Worm (Caenorhabditis elegans) whole organism, L1 larva: ENCODE measurements around the gene oac-23.

Experiments
- fkh-10 ChIP-seq: sonication (generic microtip); optimal IDR thresholded peaks from 2 replicates; lab custom pipeline; 2017; ENCODE audit warnings: missing biosample characterization, missing genetic modification reagents, missing genetic modification characterization
- nhr-71 ChIP-seq: sonication (generic microtip); optimal IDR thresholded peaks from 2 replicates; lab custom pipeline; 2016; ENCODE audit warnings: mild to moderate bottlenecking, missing genetic modification characterization, moderate library complexity, missing compliant biosample characterization

DNA sequence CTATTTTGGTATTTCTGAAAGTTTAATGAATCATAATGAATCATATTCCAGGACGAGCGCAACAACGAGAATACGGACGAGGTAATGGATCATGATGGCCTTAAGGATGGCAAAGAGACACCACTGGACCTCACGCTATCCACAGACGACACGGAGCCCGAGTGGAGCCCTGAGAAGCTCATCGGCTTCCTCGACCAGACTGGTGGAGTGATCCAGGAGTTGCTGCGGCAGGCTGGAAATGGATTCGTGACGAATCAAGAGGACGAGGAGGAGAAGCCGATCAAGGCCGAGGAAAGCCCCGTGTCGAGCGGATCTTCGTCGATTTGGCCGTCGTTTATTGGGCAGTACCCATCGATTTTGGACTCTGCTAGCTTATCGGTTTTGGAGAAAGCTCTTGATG, 21.7 kb upstream of the oac-23 start:
- no peak for TF ChIP-seq fkh-10 (GFP tag; lab: Kevin White, UChicago)
- no peak for TF ChIP-seq nhr-71 (tag; lab: Kevin White, UChicago)
